Worm (Caenorhabditis elegans): ENCODE measurements around the gene F14F9.2.

- TF ChIP-seq hmg-1.1 (GFP tag; IDR thresholded peaks at IDR 0.05) (no peak), ama-1 (optimal IDR thresholded peaks at IDR 0.05) (no peak), gei-8 (GFP tag; optimal IDR thresholded peaks at IDR 0.05) (no peak), nhr-237 (tag; optimal IDR thresholded peaks at IDR 0.05) (no peak), tag-97 (GFP tag; IDR thresholded peaks at IDR 0.05) (no peak), R02D3.7 (tag; optimal IDR thresholded peaks at IDR 0.05) (no peak), ZK546.5 (tag; optimal IDR thresholded peaks at IDR 0.05) (no peak), pha-4 (GFP tag; IDR thresholded peaks at IDR 0.05) (no peak), pha-4 (tag; optimal IDR thresholded peaks at IDR 0.05) (no peak), pqm-1 (tag; optimal IDR thresholded peaks at IDR 0.05) (no peak), F26F4.8 (GFP tag; conservative IDR thresholded peaks at IDR 0.05) (no peak)
These were observed 20.0 kb downstream of the F14F9.2 start, which contains the start of gene abu-7 for ce11 chrV:5164682-5165081.
